Worm (Caenorhabditis elegans) whole organism, L1 larva: Measurements from ENCODE around the gene F28A12.10.

Experiments used
- C04F5.9 ChIP-seq: sonication (generic microtip); optimal IDR thresholded peaks from 2 replicates; lab custom pipeline; 2016; ENCODE audit warnings: missing genetic modification characterization, missing compliant biosample characterization
- aha-1 ChIP-seq: fragments of 150-350 bp; optimal IDR thresholded peaks from 2 replicates; lab custom pipeline; 2014; ENCODE audit warnings: missing biosample characterization, missing genetic modification characterization
- ama-1 ChIP-seq: fragments of 150-350 bp; optimal IDR thresholded peaks from 2 replicates; lab custom pipeline; 2014
- blmp-1 ChIP-seq: fragments of 150-350 bp; optimal IDR thresholded peaks from 2 replicates; lab custom pipeline; 2014; ENCODE audit warnings: missing biosample characterization, missing genetic modification characterization
- ceh-82 ChIP-seq, 3 experiments: fragments of 150-350 bp in 1 of 3; sonication (generic microtip) in 2 of 3; optimal IDR thresholded peaks; 2 replicates each; lab custom pipeline; 2014 to 2017; ENCODE audit warnings: missing biosample characterization in 3 of 3, missing genetic modification characterization in 3 of 3
- ces-1 ChIP-seq: fragments of 150-350 bp; optimal IDR thresholded peaks from 2 replicates; lab custom pipeline; 2014; ENCODE audit warnings: missing biosample characterization, missing genetic modification reagents, missing genetic modification characterization
- dpl-1 ChIP-seq, 3 experiments: fragments of 150-350 bp in 2 of 3; sonication (generic microtip) in 1 of 3; optimal IDR thresholded peaks; 2 replicates each; lab custom pipeline; 2014 to 2017; ENCODE audit warnings: missing biosample characterization in 3 of 3, missing genetic modification characterization in 3 of 3, missing genetic modification reagents in 3 of 3
- efl-1 ChIP-seq, 4 experiments: fragments of 150-350 bp; optimal IDR thresholded peaks in 3 of 4; peaks in 1 of 4; 1 replicate in 1 of 4; 2 replicates in 3 of 4; lab custom pipeline; 2014; ENCODE audit warnings: missing biosample characterization in 2 of 4, missing genetic modification characterization in 2 of 4, missing genetic modification reagents in 2 of 4
- egl-27 ChIP-seq, 2 experiments: fragments of 150-350 bp in 1 of 2; sonication (generic microtip); optimal IDR thresholded peaks; 3 replicates each; lab custom pipeline; 2017 to 2018; ENCODE audit warnings: missing biosample characterization in 2 of 2, missing genetic modification characterization in 2 of 2, missing genetic modification reagents in 2 of 2
- elt-2 ChIP-seq: sonication (generic microtip); optimal IDR thresholded peaks from 2 replicates; lab custom pipeline; 2016; ENCODE audit warnings: missing genetic modification characterization, mild to moderate bottlenecking, inconsistent platforms, missing compliant biosample characterization, missing genetic modification reagents
- ets-5 ChIP-seq: fragments of 200-800 bp; sonication (Bioruptor generic); IDR thresholded peaks from 2 replicates; pipeline ENCODE4 v1.3.6; 2022; ENCODE audit warnings: missing genetic modification characterization, missing compliant biosample characterization
- fkh-4 ChIP-seq: sonication (generic microtip); optimal IDR thresholded peaks from 2 replicates; lab custom pipeline; 2016; ENCODE audit warnings: missing compliant biosample characterization, missing genetic modification characterization, borderline replicate concordance
- fkh-8 ChIP-seq: sonication (generic microtip); optimal IDR thresholded peaks from 2 replicates; lab custom pipeline; 2016; ENCODE audit warnings: mild to moderate bottlenecking, missing genetic modification characterization, missing compliant biosample characterization
- grh-1 ChIP-seq: fragments of 200-800 bp; sonication (Bioruptor generic); IDR thresholded peaks from 2 replicates; pipeline ENCODE4 v1.3.6; 2022; ENCODE audit warnings: missing genetic modification reagents, missing genetic modification characterization, missing compliant biosample characterization
- irx-1 ChIP-seq: sonication (generic microtip); optimal IDR thresholded peaks from 2 replicates; lab custom pipeline; 2016; ENCODE audit warnings: missing genetic modification characterization, missing compliant biosample characterization
- isw-1 ChIP-seq: fragments of 200-800 bp; sonication (Bioruptor generic); IDR thresholded peaks from 2 replicates; pipeline ENCODE4 v1.3.6; 2022; ENCODE audit warnings: missing genetic modification characterization, missing compliant biosample characterization
- jun-1 ChIP-seq: fragments of 150-350 bp; optimal IDR thresholded peaks from 2 replicates; lab custom pipeline; 2014; ENCODE audit warnings: missing biosample characterization, missing genetic modification reagents, missing genetic modification characterization
- lin-14 ChIP-seq: fragments of 200-800 bp; sonication (Bioruptor generic); optimal IDR thresholded peaks from 2 replicates; lab custom pipeline; 2018; ENCODE audit warnings: mild to moderate bottlenecking, missing genetic modification characterization, moderate library complexity, missing compliant biosample characterization
- lin-35 ChIP-seq, 2 experiments: fragments of 150-350 bp; optimal IDR thresholded peaks; 2 replicates each; lab custom pipeline; 2014; ENCODE audit warnings: missing biosample characterization in 2 of 2, missing genetic modification characterization in 2 of 2, missing genetic modification reagents in 2 of 2
- lin-39 ChIP-seq: fragments of 150-350 bp; optimal IDR thresholded peaks from 2 replicates; lab custom pipeline; 2014; ENCODE audit warnings: missing biosample characterization, missing genetic modification reagents, missing genetic modification characterization
- lsy-2 ChIP-seq, 2 experiments: fragments of 150-350 bp; optimal IDR thresholded peaks; 2 replicates each; lab custom pipeline; 2014; ENCODE audit warnings: missing biosample characterization in 2 of 2, missing genetic modification characterization in 2 of 2
- mab-9 ChIP-seq: fragments of 200-800 bp; sonication (Bioruptor generic); IDR thresholded peaks from 2 replicates; pipeline ENCODE4 v1.3.6; 2022; ENCODE audit warnings: missing genetic modification reagents, missing genetic modification characterization, missing compliant biosample characterization
- nhr-19 ChIP-seq: fragments of 200-800 bp; sonication (Bioruptor generic); conservative IDR thresholded peaks from 2 replicates; pipeline ENCODE4 v1.3.6; 2022; ENCODE audit warnings: missing genetic modification characterization, missing compliant biosample characterization
- nhr-20 ChIP-seq: sonication (generic microtip); optimal IDR thresholded peaks from 2 replicates; lab custom pipeline; 2016; ENCODE audit warnings: mild to moderate bottlenecking, missing genetic modification characterization, missing compliant biosample characterization
- nhr-47 ChIP-seq: sonication (generic microtip); optimal IDR thresholded peaks from 2 replicates; lab custom pipeline; 2016; ENCODE audit warnings: mild to moderate bottlenecking, missing genetic modification characterization, moderate library complexity, missing compliant biosample characterization
- nhr-76 ChIP-seq: sonication (generic microtip); optimal IDR thresholded peaks from 2 replicates; lab custom pipeline; 2017; ENCODE audit warnings: missing biosample characterization, missing genetic modification characterization
- pax-3 ChIP-seq: fragments of 200-800 bp; sonication (Bioruptor generic); optimal IDR thresholded peaks from 2 replicates; lab custom pipeline; 2018; ENCODE audit warnings: mild to moderate bottlenecking, missing genetic modification characterization, moderate library complexity, missing compliant biosample characterization
- pqm-1 ChIP-seq: sonication (generic microtip); optimal IDR thresholded peaks from 3 replicates; lab custom pipeline; 2017; ENCODE audit warnings: missing biosample characterization, missing genetic modification characterization
- snpc-4 ChIP-seq: fragments of 150-350 bp; optimal IDR thresholded peaks from 2 replicates; lab custom pipeline; 2014; ENCODE audit warnings: missing biosample characterization, missing genetic modification characterization
- snu-23 ChIP-seq: sonication (generic microtip); optimal IDR thresholded peaks from 2 replicates; lab custom pipeline; 2016; ENCODE audit warnings: missing genetic modification characterization, missing compliant biosample characterization
- sptf-1 ChIP-seq: fragments of 150-350 bp; optimal IDR thresholded peaks from 2 replicates; lab custom pipeline; 2014; ENCODE audit warnings: missing biosample characterization, missing genetic modification characterization
- swsn-7 ChIP-seq: sonication (generic microtip); optimal IDR thresholded peaks from 2 replicates; lab custom pipeline; 2016; ENCODE audit warnings: missing genetic modification characterization, missing compliant biosample characterization
- unc-30 ChIP-seq: sonication (generic microtip); optimal IDR thresholded peaks from 2 replicates; lab custom pipeline; 2017; ENCODE audit warnings: missing biosample characterization, missing genetic modification characterization
- vab-15 ChIP-seq: sonication (generic microtip); optimal IDR thresholded peaks from 2 replicates; lab custom pipeline; 2017; ENCODE audit warnings: missing genotype, mild to moderate bottlenecking, missing genetic modification characterization, missing compliant biosample characterization
- xbp-1 ChIP-seq: sonication (generic microtip); optimal IDR thresholded peaks from 2 replicates; lab custom pipeline; 2016; ENCODE audit warnings: missing genetic modification characterization, missing compliant biosample characterization
- zag-1 ChIP-seq: fragments of 150-350 bp; optimal IDR thresholded peaks from 2 replicates; lab custom pipeline; 2014; ENCODE audit warnings: missing biosample characterization, missing genetic modification characterization
- zip-4 ChIP-seq: fragments of 200-800 bp; sonication (Bioruptor generic); optimal IDR thresholded peaks from 2 replicates; lab custom pipeline; 2018; ENCODE audit warnings: mild to moderate bottlenecking, missing genetic modification characterization, moderate library complexity, missing compliant biosample characterization

Gene F28A12.10

DNA sequence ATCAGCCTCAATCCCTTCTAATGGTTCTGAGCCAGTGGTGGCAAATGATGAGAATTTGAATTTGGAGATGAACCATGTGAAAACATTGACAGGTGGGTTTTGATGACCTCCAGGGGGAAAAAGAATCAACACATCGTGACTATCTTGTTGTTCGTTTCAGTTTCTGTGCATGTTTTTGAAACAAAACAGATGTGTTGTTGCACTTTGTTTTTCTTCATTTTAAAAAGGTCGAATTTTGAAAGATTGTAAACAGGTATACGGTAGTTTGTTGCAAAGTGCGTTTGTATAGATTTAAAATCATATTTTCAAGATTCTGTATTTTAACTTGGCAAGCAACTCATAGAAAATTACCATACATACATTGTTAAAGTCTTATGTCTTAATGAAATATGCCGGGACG is 12.8 kb upstream of the F28A12.10 start:
- no peak for TF ChIP-seq snu-23
- no peak for TF ChIP-seq dpl-1 (GFP tag; optimal IDR thresholded peaks at IDR 0.05; lab: Kevin White, UChicago)
- no peak for TF ChIP-seq lin-39 (tag; lab: Kevin White, UChicago)
- TF ChIP-seq zip-4 (GFP tag; lab: Kevin White, UChicago), result no peak
- no peak for TF ChIP-seq mab-9 (GFP tag; lab: Robert Waterston, UW)
- TF ChIP-seq efl-1 (optimal IDR thresholded peaks at IDR 0.05; lab: Kevin White, UChicago), result no peak
- TF ChIP-seq efl-1 (GFP tag; optimal IDR thresholded peaks at IDR 0.05 in 1 of 2; lab: Kevin White, UChicago), result no peak
- TF ChIP-seq egl-27 (tag; optimal IDR thresholded peaks at IDR 0.05; lab: Kevin White, UChicago), result no peak
- no peak for TF ChIP-seq fkh-8 (tag; lab: Kevin White, UChicago)
- no peak for TF ChIP-seq snpc-4 (tag; lab: Kevin White, UChicago)
- TF ChIP-seq pax-3 (tag; lab: Kevin White, UChicago), result no peak
- no peak for TF ChIP-seq C04F5.9
- TF ChIP-seq swsn-7 (tag; lab: Kevin White, UChicago), result no peak
- no peak for TF ChIP-seq aha-1 (tag; lab: Kevin White, UChicago)
- TF ChIP-seq vab-15 (tag; lab: Kevin White, UChicago), result no peak
- TF ChIP-seq fkh-4 (tag; lab: Kevin White, UChicago), result no peak
- no peak for TF ChIP-seq ces-1 (GFP tag; lab: Kevin White, UChicago)
- no peak for TF ChIP-seq ama-1
- no peak for TF ChIP-seq xbp-1 (tag; lab: Kevin White, UChicago)
- no peak for TF ChIP-seq irx-1 (tag; lab: Kevin White, UChicago)
- no peak for TF ChIP-seq unc-30 (tag; lab: Kevin White, UChicago)

DNA sequence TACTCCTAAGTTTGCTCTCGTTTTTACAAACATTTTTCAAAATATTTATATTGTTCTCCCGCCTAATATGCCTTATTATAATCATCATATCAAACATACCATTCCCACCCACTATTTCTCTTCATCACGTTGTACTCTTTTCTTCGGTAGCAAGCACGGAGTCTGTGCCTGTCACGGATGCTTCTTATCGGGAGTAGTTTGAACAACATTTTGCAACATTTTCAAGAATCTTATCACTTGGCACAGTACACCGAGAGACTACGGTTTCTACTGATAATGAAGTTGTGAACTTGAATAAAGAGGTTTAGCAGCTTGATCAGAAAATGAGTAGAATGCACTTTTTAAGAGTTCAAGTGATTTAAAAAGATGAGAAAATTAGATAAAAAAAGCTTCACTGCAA is 10.7 kb upstream of the F28A12.10 start:
- no peak for TF ChIP-seq isw-1 (GFP tag; lab: Robert Waterston, UW)
- TF ChIP-seq elt-2 (tag; lab: Kevin White, UChicago), result peak; percentile 94
- TF ChIP-seq ets-5 (GFP tag; lab: Robert Waterston, UW), result no peak
- no peak for TF ChIP-seq nhr-47 (tag; lab: Kevin White, UChicago)
- TF ChIP-seq pqm-1, result peak; percentile 57
- no peak for TF ChIP-seq sptf-1 (tag; lab: Kevin White, UChicago)
- TF ChIP-seq nhr-19, result no peak
- TF ChIP-seq lin-35 (GFP tag; optimal IDR thresholded peaks at IDR 0.05; lab: Kevin White, UChicago), result peak in 1 of 2 experiments; percentile 22
- TF ChIP-seq lsy-2 (tag; optimal IDR thresholded peaks at IDR 0.05; lab: Kevin White, UChicago), result peak in 1 of 2 experiments; percentile 16
- peak; percentile 12 for TF ChIP-seq nhr-20
- TF ChIP-seq ceh-82 (tag; optimal IDR thresholded peaks at IDR 0.05; lab: Kevin White, UChicago), result no peak
- TF ChIP-seq zag-1, result no peak
- peak; percentile 34 for TF ChIP-seq lin-14 (GFP tag; lab: Kevin White, UChicago)
- no peak for TF ChIP-seq blmp-1 (tag; lab: Kevin White, UChicago)
- peak; percentile 1 for TF ChIP-seq pax-3 (tag; lab: Kevin White, UChicago)

DNA sequence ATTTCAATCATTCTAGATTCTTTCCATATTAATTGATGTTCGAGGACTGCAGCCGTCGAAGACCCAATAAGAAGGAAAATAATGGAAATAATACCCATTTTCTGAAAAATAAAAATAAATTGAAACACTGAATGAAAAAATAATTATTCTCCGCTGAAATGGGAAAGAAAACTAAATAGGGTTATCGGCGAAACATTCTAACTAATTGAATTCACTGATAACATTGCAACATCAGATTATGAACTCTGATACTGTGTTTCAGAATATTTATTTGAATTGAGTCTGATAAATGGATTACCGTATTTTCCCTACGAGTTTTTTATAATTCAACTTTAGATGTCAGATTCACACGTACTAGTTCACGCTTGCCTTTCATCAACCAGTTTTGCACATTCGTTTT is 5.5 kb upstream of the F28A12.10 start, which contains the start of gene asp-13:
Gene asp-13, minus strand, starts transcription at position 101 of the 400 bp plus-strand sequence.
- TF ChIP-seq ets-5 (GFP tag; lab: Robert Waterston, UW), result no peak
- TF ChIP-seq elt-2 (tag; lab: Kevin White, UChicago), result peak; percentile 22
- no peak for TF ChIP-seq nhr-76
- TF ChIP-seq grh-1 (GFP tag; lab: Robert Waterston, UW), result no peak
- TF ChIP-seq lin-35 (GFP tag; optimal IDR thresholded peaks at IDR 0.05; lab: Kevin White, UChicago), result no peak

DNA sequence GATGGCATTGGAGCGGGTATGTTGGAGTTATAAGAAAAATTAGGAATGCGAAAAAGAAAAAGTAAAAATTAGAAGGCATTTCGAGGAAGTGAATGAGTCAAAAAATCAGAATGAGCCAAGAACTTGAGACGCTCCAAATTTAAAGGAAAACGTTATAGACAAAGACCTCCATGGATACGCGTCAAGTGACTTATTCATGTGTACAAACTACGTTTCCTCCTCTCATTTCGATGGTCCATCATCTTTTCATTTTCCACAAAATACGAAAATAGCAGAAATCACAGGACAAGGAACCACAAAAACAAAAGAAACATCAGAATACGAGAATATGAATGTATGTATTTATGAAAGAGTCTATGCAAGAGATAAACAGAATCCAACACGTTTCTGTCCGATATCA is 3.7 kb upstream of the F28A12.10 start, which contains the start of gene F28A12.3:
Gene F28A12.3, minus strand, starts transcription at position 101 of the 400 bp plus-strand sequence.
- TF ChIP-seq jun-1 (no peak), efl-1 (optimal IDR thresholded peaks at IDR 0.05; lab: Kevin White, UChicago) (no peak), efl-1 (GFP tag; optimal IDR thresholded peaks at IDR 0.05 in 1 of 2; lab: Kevin White, UChicago) (peak in 1 of 2 experiments; percentile 85)
- TF ChIP-seq, all 84 proteins: peak for 1
